Worm (Caenorhabditis elegans) whole organism, late embryonic: ENCODE data around the gene K10C2.7.

Experiments
- ceh-48 ChIP-seq: sonication (generic microtip); optimal IDR thresholded peaks from 2 replicates; lab custom pipeline; 2016; ENCODE audit warnings: missing genetic modification characterization, inconsistent platforms, missing compliant biosample characterization
- fax-1 ChIP-seq: sonication (generic microtip); optimal IDR thresholded peaks from 2 replicates; lab custom pipeline; 2016; ENCODE audit warnings: missing genotype, missing genetic modification characterization, missing compliant biosample characterization
- pax-1 ChIP-seq: fragments of 150-350 bp; optimal IDR thresholded peaks from 2 replicates; lab custom pipeline; 2014; ENCODE audit warnings: missing biosample characterization, missing genetic modification characterization
- rnt-1 ChIP-seq: sonication (generic microtip); optimal IDR thresholded peaks from 2 replicates; lab custom pipeline; 2016; ENCODE audit warnings: missing genetic modification characterization, missing compliant biosample characterization
- tbx-2 ChIP-seq: sonication (generic microtip); optimal IDR thresholded peaks from 2 replicates; lab custom pipeline; 2016; ENCODE audit warnings: missing genetic modification characterization, missing compliant biosample characterization

DNA sequence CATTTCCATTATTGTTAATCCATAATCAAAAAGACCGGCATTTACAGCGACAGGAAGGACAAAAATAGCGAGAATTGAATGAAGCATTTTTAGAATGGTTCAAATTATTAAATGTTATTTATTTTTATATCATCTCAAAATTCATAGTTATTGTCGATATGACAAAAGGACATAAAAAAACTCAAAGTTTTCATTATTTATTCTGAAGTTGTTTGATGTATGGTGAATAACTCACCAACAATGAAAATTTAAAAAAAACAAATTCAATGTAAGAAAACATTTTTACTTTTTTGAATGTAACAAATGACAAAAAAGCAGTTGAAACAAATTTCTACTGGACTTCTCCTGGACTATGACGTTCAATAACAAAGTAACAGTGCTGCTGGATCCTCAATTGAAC is 2.8 kb downstream of the K10C2.7 start, which contains the start of gene K10C2.14:
- TF ChIP-seq fax-1: no peak
- no peak for TF ChIP-seq pax-1 (tag; lab: Kevin White, UChicago)
- TF ChIP-seq tbx-2 (tag; lab: Kevin White, UChicago): no peak
- no peak for TF ChIP-seq rnt-1 (tag; lab: Kevin White, UChicago)
- no peak for TF ChIP-seq ceh-48 (tag; lab: Kevin White, UChicago)
